Fruit fly (Drosophila melanogaster): ENCODE measurements around the gene His2Av.

His2Av gene

DNA sequence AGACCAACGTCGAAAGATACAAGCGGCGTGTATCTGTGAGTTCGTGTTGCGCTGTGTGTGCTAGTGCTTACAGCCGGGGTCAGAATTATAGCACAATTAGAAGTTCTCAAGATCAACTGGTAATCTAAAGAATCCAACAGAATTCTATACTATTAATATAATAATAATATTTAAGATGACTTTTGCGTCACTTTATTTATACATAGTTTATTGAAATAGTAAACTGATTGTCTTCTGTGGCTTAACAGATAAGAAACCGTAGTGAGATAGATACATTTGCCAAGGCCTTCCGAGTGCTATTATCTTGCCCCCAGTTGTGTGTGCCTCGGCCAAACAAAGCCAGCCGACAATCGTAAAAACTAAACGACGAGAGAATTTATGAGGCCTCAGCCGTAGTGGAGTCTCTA is 19.6 kb downstream of the His2Av start (continued):
- no peak for TF ChIP-seq HLH54F (GFP tag; optimal IDR thresholded peaks at IDR 0.05)
- no peak for TF ChIP-seq luna (GFP tag; optimal IDR thresholded peaks at IDR 0.05)
- peak; percentile 27 for TF ChIP-seq Ets97D (GFP tag; optimal IDR thresholded peaks at IDR 0.05)
- no peak for TF ChIP-seq ems (GFP tag; optimal IDR thresholded peaks at IDR 0.05)
- TF ChIP-seq Oaz (GFP tag; IDR thresholded peaks at IDR 0.05): no peak; the same call in 1 of the 2 replicates
- TF ChIP-seq chn (GFP tag; optimal IDR thresholded peaks at IDR 0.05): peak; percentile 36
- peak; percentile 37 for TF ChIP-seq scrt (GFP tag; optimal IDR thresholded peaks at IDR 0.05)
- peak; percentile 46 for TF ChIP-seq Usf (GFP tag; optimal IDR thresholded peaks at IDR 0.05)
- TF ChIP-seq CG32532 (GFP tag; IDR thresholded peaks at IDR 0.05): no peak; the same call in 1 of the 2 replicates
- peak; percentile 83 for TF ChIP-seq sens (GFP tag)
- TF ChIP-seq Scr (GFP tag; IDR thresholded peaks at IDR 0.05; ENCODE audit: partially characterized antibody): no peak
- TF ChIP-seq CG12744 (GFP tag; optimal IDR thresholded peaks at IDR 0.05): no peak
- TF ChIP-seq dm (GFP tag; optimal IDR thresholded peaks at IDR 0.05): no peak
- peak; percentile 34; the same call in 1 of the 2 replicates for TF ChIP-seq esg (GFP tag; conservative IDR thresholded peaks at IDR 0.05)
- TF ChIP-seq dimm (GFP tag; IDR thresholded peaks at IDR 0.05): no peak
- no peak for TF ChIP-seq en (GFP tag; optimal IDR thresholded peaks at IDR 0.05)
- no peak for TF ChIP-seq CG34224 (GFP tag; IDR thresholded peaks at IDR 0.05; ENCODE audit: partially characterized antibody)
- peak; percentile 69 for TF ChIP-seq lab (GFP tag; optimal IDR thresholded peaks at IDR 0.05)
- no peak for TF ChIP-seq HLHmδ (GFP tag; optimal IDR thresholded peaks at IDR 0.05)
- no peak for TF ChIP-seq CG2120 (GFP tag; optimal IDR thresholded peaks at IDR 0.05)
- peak; percentile 61 for TF ChIP-seq tin (GFP tag; optimal IDR thresholded peaks at IDR 0.05)
- peak; percentile 35 for TF ChIP-seq Sry-β (GFP tag; optimal IDR thresholded peaks at IDR 0.05)
- peak; percentile 87 for TF ChIP-seq CG17829 (tag; optimal IDR thresholded peaks at IDR 0.05)
- no peak for TF ChIP-seq CG7928 (GFP tag; optimal IDR thresholded peaks at IDR 0.05)
- no peak for TF ChIP-seq lbe (GFP tag; optimal IDR thresholded peaks at IDR 0.05)
- TF ChIP-seq CG15514 (GFP tag; optimal IDR thresholded peaks at IDR 0.05): peak; percentile 12
- TF ChIP-seq ab (GFP tag; optimal IDR thresholded peaks at IDR 0.05): no peak
- peak; percentile 50 for TF ChIP-seq Meics (GFP tag; optimal IDR thresholded peaks at IDR 0.05)
- peak; percentile 31 for TF ChIP-seq CG2875 (GFP tag; optimal IDR thresholded peaks at IDR 0.05)
- peak; percentile 20 for TF ChIP-seq MTF-1 (GFP tag; optimal IDR thresholded peaks at IDR 0.05; ENCODE audit: borderline replicate concordance)
- no peak for TF ChIP-seq kay (GFP tag; optimal IDR thresholded peaks at IDR 0.05)
- peak; percentile 52 for TF ChIP-seq Hmr (GFP tag; optimal IDR thresholded peaks at IDR 0.05)
- peak; percentile 31; the same call in 1 of the 2 replicates for TF ChIP-seq E2f2 (GFP tag; IDR thresholded peaks at IDR 0.05)
- TF ChIP-seq pho (GFP tag; optimal IDR thresholded peaks at IDR 0.05): no peak
- TF ChIP-seq CoRest (tag; optimal IDR thresholded peaks at IDR 0.05): peak; percentile 78
- TF ChIP-seq ap (GFP tag; IDR thresholded peaks at IDR 0.05): no peak; the same call in 1 of the 2 replicates
- TF ChIP-seq tio (GFP tag; optimal IDR thresholded peaks at IDR 0.05): peak; percentile 66
- peak; percentile 42 for TF ChIP-seq CG4707 (GFP tag; optimal IDR thresholded peaks at IDR 0.05)
- no peak for TF ChIP-seq Max (GFP tag; optimal IDR thresholded peaks at IDR 0.05)
- TF ChIP-seq Dfd (GFP tag; optimal IDR thresholded peaks at IDR 0.05): no peak
- no peak for TF ChIP-seq CG31365 (tag; optimal IDR thresholded peaks at IDR 0.05)
- no peak for TF ChIP-seq Bgb (GFP tag; IDR thresholded peaks at IDR 0.05; ENCODE audit: partially characterized antibody)
- no peak for TF ChIP-seq pita (GFP tag; optimal IDR thresholded peaks at IDR 0.05)
- TF ChIP-seq CG17568 (GFP tag; optimal IDR thresholded peaks at IDR 0.05): peak; percentile 60
- no peak for TF ChIP-seq p53 (GFP tag; optimal IDR thresholded peaks at IDR 0.05)
- TF ChIP-seq CG6791 (GFP tag; IDR thresholded peaks at IDR 0.05; ENCODE audit: partially characterized antibody): no peak
- TF ChIP-seq TFAM (GFP tag; optimal IDR thresholded peaks at IDR 0.05): peak; percentile 4
- peak; percentile 47 for TF ChIP-seq slbo (GFP tag; IDR thresholded peaks at IDR 0.05)
- TF ChIP-seq Tbp (GFP tag; optimal IDR thresholded peaks at IDR 0.05): no peak
- TF ChIP-seq Atf-2 (GFP tag; optimal IDR thresholded peaks at IDR 0.05): no peak
- TF ChIP-seq CG7963 (GFP tag; IDR thresholded peaks at IDR 0.05; ENCODE audit: partially characterized antibody): no peak
